Fruit fly (Drosophila melanogaster) whole organism, pupa: ENCODE results near the gene kraken.

ENCODE experiments used
- CG10348 ChIP-seq: fragments of 200-800 bp; sonication (Bioruptor generic); IDR thresholded peaks from 2 replicates; pipeline ENCODE4 v1.3.6; 2022; ENCODE audit warnings: missing biosample characterization, missing genetic modification characterization
- CG12605 ChIP-seq: fragments of 200-800 bp; sonication (Bioruptor generic); IDR thresholded peaks from 2 replicates; pipeline ENCODE4 v1.3.6; 2022; ENCODE audit warnings: missing biosample characterization, missing genetic modification characterization
- CG13204 ChIP-seq: fragments of 200-800 bp; sonication (Bioruptor generic); optimal IDR thresholded peaks from 2 replicates; lab custom pipeline; 2018; ENCODE audit warnings: missing biosample characterization, mild to moderate bottlenecking, missing genetic modification characterization, moderate library complexity
- CG14655 ChIP-seq: fragments of 200-800 bp; sonication (Bioruptor generic); optimal IDR thresholded peaks from 3 replicates; lab custom pipeline; 2017; ENCODE audit warnings: mild to moderate bottlenecking, missing biosample characterization, missing genetic modification reagents, missing genetic modification characterization
- CG15710 ChIP-seq: fragments of 200-800 bp; sonication (Bioruptor generic); optimal IDR thresholded peaks from 2 replicates; lab custom pipeline; 2018; ENCODE audit warnings: missing biosample characterization, mild to moderate bottlenecking, missing genetic modification characterization, moderate library complexity
- CG17806 ChIP-seq: fragments of 200-800 bp; sonication (Bioruptor generic); optimal IDR thresholded peaks from 2 replicates; lab custom pipeline; 2018; ENCODE audit warnings: missing biosample characterization, mild to moderate bottlenecking, missing genetic modification characterization, moderate library complexity
- CG32121 ChIP-seq: fragments of 200-800 bp; sonication (Bioruptor generic); IDR thresholded peaks from 2 replicates; pipeline ENCODE4 v1.3.6; 2022; ENCODE audit warnings: missing biosample characterization, missing genetic modification characterization
- CG34367 ChIP-seq: fragments of 200-800 bp; sonication (Bioruptor generic); optimal IDR thresholded peaks from 2 replicates; lab custom pipeline; 2018; ENCODE audit warnings: missing biosample characterization, mild to moderate bottlenecking, missing genetic modification characterization
- CG4496 ChIP-seq: fragments of 200-800 bp; sonication (Bioruptor generic); IDR thresholded peaks from 3 replicates; pipeline ENCODE4 v1.3.6; 2022; ENCODE audit warnings: missing biosample characterization, missing genetic modification characterization
- CG8159 ChIP-seq: fragments of 200-800 bp; sonication (Bioruptor generic); optimal IDR thresholded peaks from 3 replicates; lab custom pipeline; 2018; ENCODE audit warnings: missing biosample characterization, mild to moderate bottlenecking, missing genetic modification characterization, moderate library complexity
- CG8301 ChIP-seq: fragments of 200-800 bp; sonication (Bioruptor generic); optimal IDR thresholded peaks from 2 replicates; lab custom pipeline; 2018; ENCODE audit warnings: missing biosample characterization, mild to moderate bottlenecking, missing genetic modification characterization
- CG9948 ChIP-seq: fragments of 200-800 bp; sonication (Bioruptor generic); optimal IDR thresholded peaks from 2 replicates; lab custom pipeline; 2018; ENCODE audit warnings: missing biosample characterization, mild to moderate bottlenecking, missing genetic modification characterization, moderate library complexity
- D1 ChIP-seq: fragments of 200-800 bp; sonication (Bioruptor generic); optimal IDR thresholded peaks from 2 replicates; lab custom pipeline; 2018; ENCODE audit warnings: missing biosample characterization, mild to moderate bottlenecking, missing genetic modification characterization, moderate library complexity
- EcR ChIP-seq: fragments of 200-800 bp; sonication (Bioruptor generic); optimal IDR thresholded peaks from 3 replicates; lab custom pipeline; 2019; ENCODE audit warnings: missing biosample characterization, missing genetic modification characterization, mild to moderate bottlenecking, moderate library complexity, missing genetic modification reagents
- Ets98B ChIP-seq: fragments of 200-800 bp; sonication (Bioruptor generic); IDR thresholded peaks from 2 replicates; pipeline ENCODE4 v1.3.6; 2022; ENCODE audit warnings: missing biosample characterization, missing genetic modification characterization
- Pif1A ChIP-seq: fragments of 200-800 bp; sonication (Bioruptor generic); optimal IDR thresholded peaks from 3 replicates; lab custom pipeline; 2016; ENCODE audit warnings: missing biosample characterization, missing genetic modification characterization
- Pif1B ChIP-seq: fragments of 200-800 bp; sonication (Bioruptor generic); optimal IDR thresholded peaks from 3 replicates; lab custom pipeline; 2016; ENCODE audit warnings: missing biosample characterization, missing genetic modification characterization
- Snoo ChIP-seq: fragments of 200-800 bp; sonication (Bioruptor generic); optimal IDR thresholded peaks from 3 replicates; lab custom pipeline; 2017; ENCODE audit warnings: missing biosample characterization, mild to moderate bottlenecking, missing genetic modification characterization, inconsistent platforms
- fd96Ca ChIP-seq: fragments of 200-800 bp; sonication (Bioruptor generic); IDR thresholded peaks from 3 replicates; pipeline ENCODE4 v1.3.6; 2022; ENCODE audit warnings: missing biosample characterization, missing genetic modification characterization
- gl ChIP-seq: fragments of 200-800 bp; sonication (Bioruptor generic); optimal IDR thresholded peaks from 2 replicates; lab custom pipeline; 2018; ENCODE audit warnings: missing biosample characterization, mild to moderate bottlenecking, missing genetic modification characterization
- rn ChIP-seq: fragments of 200-800 bp; sonication (Bioruptor generic); IDR thresholded peaks from 2 replicates; pipeline ENCODE4 v1.3.6; 2022; ENCODE audit warnings: missing biosample characterization, missing genetic modification characterization

The kraken gene

dm6 chr2L:847189-847987 lies 5.2 kb upstream of the kraken start:
- TF ChIP-seq CG4496 (GFP tag; lab: Robert Waterston, UW) (peak; percentile 38; the same call in 2 of the 3 replicates), CG9948 (tag; lab: Kevin White, UChicago) (peak; percentile 42), CG10348 (GFP tag; lab: Robert Waterston, UW) (no peak), CG8301 (tag; lab: Kevin White, UChicago) (peak; percentile 67), Pif1B (peak; percentile 40), CG14655 (GFP tag; lab: Kevin White, UChicago) (peak; percentile 83), Snoo (tag; lab: Kevin White, UChicago) (peak; percentile 28), CG34367 (tag; lab: Kevin White, UChicago) (no peak), CG8159 (tag; lab: Kevin White, UChicago) (peak; percentile 49), CG13204 (GFP tag; lab: Kevin White, UChicago) (no peak), CG15710 (tag; lab: Kevin White, UChicago) (peak; percentile 45), fd96Ca (GFP tag; lab: Robert Waterston, UW) (no peak), CG17806 (tag; lab: Kevin White, UChicago) (peak; percentile 34), CG12605 (GFP tag; lab: Robert Waterston, UW) (peak; percentile 53; the same call in 1 of the 2 replicates), Pif1A (peak; percentile 41), D1 (tag; lab: Kevin White, UChicago) (no peak)

dm6 chr2L:847988-848622 lies 4.5 kb upstream of the kraken start:
- TF ChIP-seq CG32121 (no peak; the same call in 1 of the 2 replicates), gl (tag; lab: Kevin White, UChicago) (peak; percentile 78), CG17806 (tag; lab: Kevin White, UChicago) (peak; percentile 71), CG4496 (GFP tag; lab: Robert Waterston, UW) (peak; percentile 77), CG8159 (tag; lab: Kevin White, UChicago) (peak; percentile 72), CG13204 (GFP tag; lab: Kevin White, UChicago) (peak; percentile 90), CG9948 (tag; lab: Kevin White, UChicago) (peak; percentile 63), Pif1A (peak; percentile 79), D1 (tag; lab: Kevin White, UChicago) (no peak), fd96Ca (GFP tag; lab: Robert Waterston, UW) (peak; percentile 46; the same call in 1 of the 3 replicates), EcR (GFP tag; lab: Kevin White, UChicago) (peak; percentile 80), rn (GFP tag; lab: Robert Waterston, UW) (0 out of 2 replicates have a peak, but pooled peaks have one; percentile 27), CG14655 (GFP tag; lab: Kevin White, UChicago) (peak; percentile 78), CG12605 (GFP tag; lab: Robert Waterston, UW) (peak; percentile 42), CG8301 (tag; lab: Kevin White, UChicago) (peak; percentile 55), Pif1B (peak; percentile 75), CG15710 (tag; lab: Kevin White, UChicago) (peak; percentile 61), CG10348 (GFP tag; lab: Robert Waterston, UW) (no peak), Ets98B (GFP tag; lab: Robert Waterston, UW) (peak; percentile 51), CG34367 (tag; lab: Kevin White, UChicago) (peak; percentile 54), Snoo (tag; lab: Kevin White, UChicago) (peak; percentile 80)
- TF ChIP-seq, all 21 proteins: peak for 18

dm6 chr2L:849138-849744 lies 3.3 kb upstream of the kraken start:
- no peak for TF ChIP-seq CG9948 (tag; lab: Kevin White, UChicago)
- peak; percentile 43 for TF ChIP-seq EcR (GFP tag; lab: Kevin White, UChicago)

dm6 chr2L:849787-850512 lies 2.6 kb upstream of the kraken start:
- TF ChIP-seq CG32121, result no peak
- TF ChIP-seq CG13204 (GFP tag; lab: Kevin White, UChicago), result peak; percentile 68
- no peak for TF ChIP-seq CG34367 (tag; lab: Kevin White, UChicago)

dm6 chr2L:850727-851257 lies 1.8 kb upstream of the kraken start, which contains the start of gene drongo:
Gene drongo, minus strand, starts transcription at chr2L:851071.
- TF ChIP-seq Snoo (tag; lab: Kevin White, UChicago) (peak; percentile 14), CG10348 (GFP tag; lab: Robert Waterston, UW) (no peak), D1 (tag; lab: Kevin White, UChicago) (no peak), CG12605 (GFP tag; lab: Robert Waterston, UW) (peak; percentile 77), Pif1A (no peak), CG15710 (tag; lab: Kevin White, UChicago) (peak; percentile 7), fd96Ca (GFP tag; lab: Robert Waterston, UW) (no peak; the same call in 2 of the 3 replicates), EcR (GFP tag; lab: Kevin White, UChicago) (peak; percentile 53), CG32121 (peak; percentile 16; the same call in 1 of the 2 replicates), CG34367 (tag; lab: Kevin White, UChicago) (no peak), CG13204 (GFP tag; lab: Kevin White, UChicago) (peak; percentile 48), CG17806 (tag; lab: Kevin White, UChicago) (no peak), CG8159 (tag; lab: Kevin White, UChicago) (peak; percentile 7), Ets98B (GFP tag; lab: Robert Waterston, UW) (peak; percentile 64; the same call in 1 of the 2 replicates), rn (GFP tag; lab: Robert Waterston, UW) (no peak), CG9948 (tag; lab: Kevin White, UChicago) (no peak), CG4496 (GFP tag; lab: Robert Waterston, UW) (peak; percentile 74), Pif1B (no peak), CG14655 (GFP tag; lab: Kevin White, UChicago) (no peak), CG8301 (tag; lab: Kevin White, UChicago) (no peak), gl (tag; lab: Kevin White, UChicago) (peak; percentile 13)
